Fruit fly (Drosophila melanogaster) whole organism, embryonic: ENCODE data around the gene dUTPase.

Experiments used
- Adf1 ChIP-seq: fragments of 200-800 bp; sonication (Bioruptor generic); IDR thresholded peaks from 2 replicates; pipeline ENCODE4 v1.3.6; 2022; ENCODE audit warnings: missing biosample characterization, missing genetic modification characterization
- CG10321 ChIP-seq: fragments of 200-800 bp; sonication (Bioruptor generic); IDR thresholded peaks from 2 replicates; pipeline ENCODE4 v1.3.6; 2022; ENCODE audit warnings: missing biosample characterization, missing genetic modification characterization
- CG11247 ChIP-seq: fragments of 200-800 bp; sonication (Bioruptor generic); IDR thresholded peaks from 2 replicates; pipeline ENCODE4 v1.3.6; 2022; ENCODE audit warnings: missing biosample characterization, missing genetic modification characterization
- CG11456 ChIP-seq: fragments of 200-800 bp; sonication (Bioruptor generic); IDR thresholded peaks from 3 replicates; pipeline ENCODE4 v1.3.6; 2022; ENCODE audit warnings: missing biosample characterization, missing genetic modification characterization
- CG13424 ChIP-seq: fragments of 200-800 bp; sonication (Bioruptor generic); optimal IDR thresholded peaks from 2 replicates; lab custom pipeline; 2019; ENCODE audit warnings: missing biosample characterization, mild to moderate bottlenecking, missing genetic modification characterization, moderate library complexity
- CG15601 ChIP-seq: fragments of 200-800 bp; sonication (Bioruptor generic); optimal IDR thresholded peaks from 3 replicates; lab custom pipeline; 2019; ENCODE audit warnings: missing biosample characterization, mild to moderate bottlenecking, missing genetic modification characterization, moderate library complexity
- CG17359 ChIP-seq: fragments of 200-800 bp; sonication (Bioruptor generic); optimal IDR thresholded peaks from 3 replicates; lab custom pipeline; 2018; ENCODE audit warnings: missing biosample characterization, mild to moderate bottlenecking, missing genetic modification characterization, moderate library complexity
- CG17568 ChIP-seq: fragments of 200-800 bp; sonication (Bioruptor generic); optimal IDR thresholded peaks from 2 replicates; lab custom pipeline; 2018; ENCODE audit warnings: missing biosample characterization, mild to moderate bottlenecking, missing genetic modification characterization, moderate library complexity
- CG2202 ChIP-seq: fragments of 200-800 bp; sonication (Bioruptor generic); optimal IDR thresholded peaks from 2 replicates; lab custom pipeline; 2018; ENCODE audit warnings: missing biosample characterization, mild to moderate bottlenecking, missing genetic modification characterization
- CG31441 ChIP-seq: fragments of 200-800 bp; sonication (Bioruptor generic); IDR thresholded peaks from 2 replicates; pipeline ENCODE4 v1.3.6; 2022; ENCODE audit warnings: missing biosample characterization, missing genetic modification characterization
- CG6854 ChIP-seq: fragments of 200-800 bp; sonication (Bioruptor generic); optimal IDR thresholded peaks from 3 replicates; lab custom pipeline; 2017; ENCODE audit warnings: missing biosample characterization, mild to moderate bottlenecking, missing genetic modification characterization
- CG7963 ChIP-seq: fragments of 200-800 bp; sonication (Bioruptor generic); IDR thresholded peaks from 3 replicates; pipeline ENCODE4 v1.3.6; 2022; ENCODE audit warnings: missing biosample characterization, missing genetic modification characterization; ENCODE audit not compliant: partially characterized antibody
- CG8359 ChIP-seq: fragments of 200-800 bp; sonication (Bioruptor generic); optimal IDR thresholded peaks from 2 replicates; lab custom pipeline; 2017; ENCODE audit warnings: missing biosample characterization, mild to moderate bottlenecking, missing genetic modification characterization, borderline replicate concordance
- CG8388 ChIP-seq: fragments of 200-800 bp; sonication (Bioruptor generic); optimal IDR thresholded peaks from 2 replicates; lab custom pipeline; 2019; ENCODE audit warnings: missing biosample characterization, mild to moderate bottlenecking, missing genetic modification characterization, moderate library complexity
- CG9609 ChIP-seq: fragments of 200-800 bp; sonication (Bioruptor generic); optimal IDR thresholded peaks from 3 replicates; lab custom pipeline; 2016; ENCODE audit warnings: missing biosample characterization, missing genetic modification characterization
- CG9797 ChIP-seq: fragments of 200-800 bp; sonication (Bioruptor generic); optimal IDR thresholded peaks from 3 replicates; lab custom pipeline; 2018; ENCODE audit warnings: missing biosample characterization, mild to moderate bottlenecking, missing genetic modification characterization
- Camta ChIP-seq: fragments of 200-800 bp; sonication (Bioruptor generic); optimal IDR thresholded peaks from 2 replicates; lab custom pipeline; 2016; ENCODE audit warnings: missing biosample characterization, missing genetic modification characterization
- CoRest ChIP-seq: fragments of 200-800 bp; sonication (Bioruptor generic); optimal IDR thresholded peaks from 3 replicates; lab custom pipeline; 2018; ENCODE audit warnings: missing biosample characterization, mild to moderate bottlenecking, missing genetic modification characterization, moderate library complexity
- Elba2 ChIP-seq: fragments of 200-800 bp; sonication (Bioruptor generic); optimal IDR thresholded peaks from 3 replicates; lab custom pipeline; 2016; ENCODE audit warnings: missing biosample characterization, missing genetic modification characterization
- Fer3 ChIP-seq: fragments of 200-800 bp; sonication (Bioruptor generic); optimal IDR thresholded peaks from 2 replicates; lab custom pipeline; 2018; ENCODE audit warnings: missing biosample characterization, mild to moderate bottlenecking, missing genetic modification characterization, moderate library complexity
- Gsc ChIP-seq: fragments of 200-800 bp; sonication (Bioruptor generic); IDR thresholded peaks from 2 replicates; pipeline ENCODE4 v1.3.6; 2022; ENCODE audit warnings: missing biosample characterization, missing genetic modification characterization
- HLH3B ChIP-seq: fragments of 200-800 bp; sonication (Bioruptor generic); IDR thresholded peaks from 2 replicates; pipeline ENCODE4 v1.3.6; 2022; ENCODE audit warnings: missing biosample characterization, missing genetic modification characterization
- HmgD ChIP-seq: fragments of 200-800 bp; sonication (Bioruptor generic); optimal IDR thresholded peaks from 3 replicates; lab custom pipeline; 2016; ENCODE audit warnings: missing biosample characterization, missing genetic modification characterization
- Hsf ChIP-seq: fragments of 200-800 bp; sonication (Bioruptor generic); optimal IDR thresholded peaks from 3 replicates; lab custom pipeline; 2016; ENCODE audit warnings: missing biosample characterization, missing genetic modification characterization
- Kr ChIP-seq: fragments of 200-800 bp; sonication (Bioruptor generic); optimal IDR thresholded peaks from 2 replicates; lab custom pipeline; 2017; ENCODE audit warnings: missing biosample characterization, mild to moderate bottlenecking, missing genetic modification characterization
- Lpt ChIP-seq: fragments of >200 bp; optimal IDR thresholded peaks from 2 replicates; lab custom pipeline; 2018; ENCODE audit warnings: missing biosample characterization, missing genetic modification characterization
- Max ChIP-seq: fragments of 200-800 bp; sonication (Bioruptor generic); optimal IDR thresholded peaks from 2 replicates; lab custom pipeline; 2016; ENCODE audit warnings: missing biosample characterization, mild to moderate bottlenecking, missing genetic modification characterization
- Taf1 ChIP-seq: fragments of 200-800 bp; sonication (Bioruptor generic); IDR thresholded peaks from 2 replicates; pipeline ENCODE4 v1.3.6; 2022; ENCODE audit warnings: missing biosample characterization, missing genetic modification characterization
- abd-A ChIP-seq: fragments of 200-800 bp; sonication (Bioruptor generic); optimal IDR thresholded peaks from 3 replicates; lab custom pipeline; 2019; ENCODE audit warnings: missing biosample characterization, mild to moderate bottlenecking, missing genetic modification characterization, moderate library complexity
- ara ChIP-seq: fragments of 200-800 bp; sonication (Bioruptor generic); IDR thresholded peaks from 2 replicates; pipeline ENCODE4 v1.3.6; 2022; ENCODE audit warnings: missing biosample characterization, missing genetic modification characterization
- ash1 ChIP-seq: fragments of 200-800 bp; sonication (Bioruptor generic); optimal IDR thresholded peaks from 2 replicates; lab custom pipeline; 2018; ENCODE audit warnings: missing biosample characterization, mild to moderate bottlenecking, missing genetic modification characterization
- ato ChIP-seq: fragments of 200-800 bp; sonication (Bioruptor generic); IDR thresholded peaks from 2 replicates; pipeline ENCODE4 v1.3.6; 2022; ENCODE audit warnings: missing biosample characterization, missing genetic modification characterization; ENCODE audit not compliant: partially characterized antibody
- crc ChIP-seq: fragments of 200-800 bp; sonication (Bioruptor generic); optimal IDR thresholded peaks from 2 replicates; lab custom pipeline; 2016; ENCODE audit warnings: missing biosample characterization, missing genetic modification characterization
- dimm ChIP-seq: fragments of 200-800 bp; sonication (Bioruptor generic); IDR thresholded peaks from 2 replicates; pipeline ENCODE4 v1.3.6; 2022; ENCODE audit warnings: missing biosample characterization, missing genetic modification characterization
- dm ChIP-seq: fragments of 200-800 bp; sonication (Bioruptor generic); optimal IDR thresholded peaks from 3 replicates; lab custom pipeline; 2016; ENCODE audit warnings: missing biosample characterization, missing genetic modification characterization
- fd102C ChIP-seq: fragments of 200-800 bp; sonication (Bioruptor generic); optimal IDR thresholded peaks from 2 replicates; lab custom pipeline; 2018; ENCODE audit warnings: missing biosample characterization, mild to moderate bottlenecking, missing genetic modification characterization, moderate library complexity
- fd64A ChIP-seq: fragments of 200-800 bp; sonication (Bioruptor generic); optimal IDR thresholded peaks from 3 replicates; lab custom pipeline; 2018; ENCODE audit warnings: missing biosample characterization, mild to moderate bottlenecking, missing genetic modification characterization
- gcm ChIP-seq: fragments of 200-800 bp; sonication (Bioruptor generic); optimal IDR thresholded peaks from 2 replicates; lab custom pipeline; 2019; ENCODE audit warnings: missing biosample characterization, mild to moderate bottlenecking, missing genetic modification characterization, moderate library complexity
- gsb-n ChIP-seq: fragments of 200-800 bp; sonication (Bioruptor generic); optimal IDR thresholded peaks from 3 replicates; lab custom pipeline; 2018; ENCODE audit warnings: missing biosample characterization, mild to moderate bottlenecking, missing genetic modification characterization
- ken ChIP-seq: fragments of 200-800 bp; sonication (Bioruptor generic); IDR thresholded peaks from 3 replicates; pipeline ENCODE4 v1.3.6; 2022; ENCODE audit warnings: missing biosample characterization, missing genetic modification characterization
- nerfin-2 ChIP-seq: fragments of 200-800 bp; sonication (Bioruptor generic); IDR thresholded peaks from 2 replicates; pipeline ENCODE4 v1.3.6; 2022; ENCODE audit warnings: missing biosample characterization, missing genetic modification characterization; ENCODE audit not compliant: partially characterized antibody
- pita ChIP-seq: fragments of 200-800 bp; sonication (Bioruptor generic); optimal IDR thresholded peaks from 2 replicates; lab custom pipeline; 2017; ENCODE audit warnings: missing biosample characterization, mild to moderate bottlenecking, missing genetic modification characterization
- pum ChIP-seq: fragments of 200-800 bp; sonication (Bioruptor generic); optimal IDR thresholded peaks from 2 replicates; lab custom pipeline; 2016; ENCODE audit warnings: missing biosample characterization, missing genetic modification characterization
- salm ChIP-seq: fragments of 200-800 bp; sonication (Bioruptor generic); optimal IDR thresholded peaks from 2 replicates; lab custom pipeline; 2018; ENCODE audit warnings: missing biosample characterization, mild to moderate bottlenecking, missing genetic modification characterization
- sens-2 ChIP-seq: fragments of 200-800 bp; sonication (Bioruptor generic); IDR thresholded peaks from 2 replicates; pipeline ENCODE4 v1.3.6; 2022; ENCODE audit warnings: missing biosample characterization, missing genetic modification characterization
- slou ChIP-seq: fragments of 200-800 bp; sonication (Bioruptor generic); optimal IDR thresholded peaks from 3 replicates; lab custom pipeline; 2016; ENCODE audit warnings: missing biosample characterization, missing genetic modification characterization
- sob ChIP-seq: fragments of 200-800 bp; sonication (Bioruptor generic); IDR thresholded peaks from 2 replicates; pipeline ENCODE4 v1.3.6; 2022; ENCODE audit warnings: missing biosample characterization, missing genetic modification characterization
- tio ChIP-seq: fragments of 200-800 bp; sonication (Bioruptor generic); optimal IDR thresholded peaks from 2 replicates; lab custom pipeline; 2017; ENCODE audit warnings: missing biosample characterization, missing genetic modification characterization, inconsistent platforms
- usp ChIP-seq: fragments of >200 bp; optimal IDR thresholded peaks from 2 replicates; lab custom pipeline; 2017; ENCODE audit warnings: missing biosample characterization, missing genetic modification characterization
- vvl ChIP-seq: fragments of 200-800 bp; sonication (Bioruptor generic); IDR thresholded peaks from 2 replicates; pipeline ENCODE4 v1.3.6; 2022; ENCODE audit warnings: missing biosample characterization, missing genetic modification characterization
- zf30C ChIP-seq: fragments of 200-800 bp; sonication (Bioruptor generic); optimal IDR thresholded peaks from 3 replicates; lab custom pipeline; 2018; ENCODE audit warnings: missing biosample characterization, mild to moderate bottlenecking, missing genetic modification characterization

The dUTPase gene

dm6 chr2L:11010999-11011398 lies at the start of gene dUTPase, which contains the start of gene Art8 (continued):
- peak; percentile 44 for TF ChIP-seq Elba2
- peak; percentile 53 for TF ChIP-seq tio (GFP tag; lab: Kevin White, UChicago)
- no peak for TF ChIP-seq fd64A (GFP tag; lab: Kevin White, UChicago)
- TF ChIP-seq CG7963 (GFP tag; lab: Robert Waterston, UW) = peak; percentile 64; the same call in 1 of the 3 replicates
- no peak for TF ChIP-seq usp
- TF ChIP-seq slou = peak; percentile 69
- TF ChIP-seq CG11456 (GFP tag; lab: Robert Waterston, UW) = 0 out of 3 replicates have a peak, but pooled peaks have one; percentile 23
- no peak for TF ChIP-seq fd102C (GFP tag; lab: Kevin White, UChicago)
- TF ChIP-seq CoRest (tag; lab: Kevin White, UChicago) = peak; percentile 82
- peak; percentile 49 for TF ChIP-seq CG2202 (tag; lab: Kevin White, UChicago)
- TF ChIP-seq CG17359 (tag; lab: Kevin White, UChicago) = peak; percentile 66
- no peak for TF ChIP-seq dimm (GFP tag; lab: Robert Waterston, UW)
- TF ChIP-seq sob (GFP tag; lab: Robert Waterston, UW) = peak; percentile 88
- TF ChIP-seq HmgD (GFP tag; lab: Kevin White, UChicago) = no peak
- TF ChIP-seq ara = peak; percentile 73
- peak; percentile 62 for TF ChIP-seq Taf1
- TF ChIP-seq CG6854 (GFP tag; lab: Kevin White, UChicago) = no peak
- TF ChIP-seq CG8359 (GFP tag; lab: Kevin White, UChicago) = no peak
- TF ChIP-seq ato = peak; percentile 23; the same call in 1 of the 2 replicates
- peak; percentile 76 for TF ChIP-seq CG13424 (tag; lab: Kevin White, UChicago)
- peak; percentile 63 for TF ChIP-seq dm (GFP tag; lab: Kevin White, UChicago)
- TF ChIP-seq zf30C = no peak
- peak; percentile 23 for TF ChIP-seq Adf1 (GFP tag; lab: Robert Waterston, UW)
- TF ChIP-seq CG8388 (GFP tag; lab: Kevin White, UChicago) = peak; percentile 65
- no peak for TF ChIP-seq crc (GFP tag; lab: Kevin White, UChicago)
- peak; percentile 65 for TF ChIP-seq CG11247
- TF ChIP-seq pita (GFP tag; lab: Kevin White, UChicago) = no peak
- TF ChIP-seq sens-2 (GFP tag; lab: Robert Waterston, UW) = no peak
- TF ChIP-seq gsb-n (tag; lab: Kevin White, UChicago) = peak; percentile 75
- TF ChIP-seq CG15601 (tag; lab: Kevin White, UChicago) = peak; percentile 66
- no peak for TF ChIP-seq Lpt (GFP tag; lab: Kevin White, UChicago)
- peak; percentile 77 for TF ChIP-seq Hsf
- peak; percentile 65 for TF ChIP-seq Fer3
- TF ChIP-seq Gsc (GFP tag; lab: Robert Waterston, UW) = no peak
- TF ChIP-seq ash1 (GFP tag; lab: Kevin White, UChicago) = no peak
- no peak for TF ChIP-seq Kr
- peak; percentile 76 for TF ChIP-seq vvl (GFP tag; lab: Robert Waterston, UW)
- peak; percentile 67 for TF ChIP-seq nerfin-2 (GFP tag; lab: Robert Waterston, UW)
- peak; percentile 62; the same call in 1 of the 3 replicates for TF ChIP-seq ken (GFP tag; lab: Robert Waterston, UW)
- TF ChIP-seq HLH3B (GFP tag; lab: Robert Waterston, UW) = peak; percentile 55
- peak; percentile 93 for TF ChIP-seq Max
- TF ChIP-seq CG17568 = no peak
- no peak for TF ChIP-seq abd-A (tag; lab: Kevin White, UChicago)
- peak; percentile 58 for TF ChIP-seq gcm (GFP tag; lab: Kevin White, UChicago)
- TF ChIP-seq salm = no peak
- peak; percentile 15 for TF ChIP-seq Camta (GFP tag; lab: Kevin White, UChicago)
- TF ChIP-seq CG10321 (GFP tag; lab: Robert Waterston, UW) = 0 out of 2 replicates have a peak, but pooled peaks have one; percentile 22
- TF ChIP-seq pum (GFP tag; lab: Kevin White, UChicago) = peak; percentile 3
- TF ChIP-seq CG9609 (GFP tag; lab: Kevin White, UChicago) = no peak
- peak; percentile 74 for TF ChIP-seq CG9797 (GFP tag; lab: Kevin White, UChicago)
- no peak; the same call in none of the 2 replicates for TF ChIP-seq CG31441 (GFP tag; lab: Robert Waterston, UW)
